Fruit fly (Drosophila melanogaster) ovary, adult (tissue): ENCODE results near the gene CG14626.
A peak's percentile ranks its signal among the peaks of the same experiment; 100 is the strongest.

ENCODE experiments used
- CG17801 ChIP-seq: fragments of 200-800 bp; optimal IDR thresholded peaks from 2 replicates; lab custom pipeline; 2019; ENCODE audit warnings: missing biosample characterization, mild to moderate bottlenecking, missing genetic modification characterization, moderate library complexity; ENCODE audit not compliant: partially characterized antibody

CG14626 gene

DNA sequence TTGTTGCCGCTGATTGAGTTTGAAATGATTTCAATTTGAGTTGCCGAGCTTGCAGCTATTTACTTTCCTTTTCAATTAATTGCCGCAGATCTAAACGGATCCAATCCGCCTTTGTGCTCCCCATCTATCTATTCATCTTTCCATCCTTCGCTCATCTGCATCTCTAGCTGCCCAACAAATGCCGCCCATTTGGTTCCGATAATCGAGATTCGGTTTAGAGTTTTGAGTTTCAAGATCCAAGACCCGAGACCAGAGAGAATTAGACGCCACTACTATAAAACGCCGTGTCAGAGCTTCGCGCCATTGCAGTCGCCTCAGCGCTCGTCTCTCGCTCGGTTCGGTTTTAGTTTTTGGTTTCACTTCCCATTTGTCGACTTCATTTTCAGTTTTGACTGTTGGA, at the start of gene CG14626:
Gene CG14626, plus strand, starts transcription at position 301 of the 400 bp plus-strand sequence.
- no peak for TF ChIP-seq CG17801 (GFP tag; lab: Kevin White, UChicago)

DNA sequence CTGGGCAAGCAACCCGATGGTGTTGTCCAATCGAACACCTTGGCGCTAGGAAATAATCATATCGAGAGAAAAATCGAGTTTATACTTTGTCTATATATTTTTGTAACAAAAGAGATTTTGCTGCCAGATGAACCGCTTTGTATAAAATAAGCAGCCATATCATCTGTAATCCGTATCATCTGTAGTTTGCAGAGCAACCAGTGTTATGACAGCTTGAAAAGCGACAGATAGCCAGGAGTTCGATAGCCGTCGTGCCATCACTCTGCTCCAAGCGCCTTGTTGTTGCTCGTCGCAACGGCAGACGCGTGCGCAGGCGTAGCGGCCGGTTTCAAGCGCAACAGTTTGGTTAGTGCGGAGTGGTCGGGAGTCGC, 49.6 kb upstream of the CG14626 start:
- no peak for TF ChIP-seq CG17801 (GFP tag; lab: Kevin White, UChicago)

DNA sequence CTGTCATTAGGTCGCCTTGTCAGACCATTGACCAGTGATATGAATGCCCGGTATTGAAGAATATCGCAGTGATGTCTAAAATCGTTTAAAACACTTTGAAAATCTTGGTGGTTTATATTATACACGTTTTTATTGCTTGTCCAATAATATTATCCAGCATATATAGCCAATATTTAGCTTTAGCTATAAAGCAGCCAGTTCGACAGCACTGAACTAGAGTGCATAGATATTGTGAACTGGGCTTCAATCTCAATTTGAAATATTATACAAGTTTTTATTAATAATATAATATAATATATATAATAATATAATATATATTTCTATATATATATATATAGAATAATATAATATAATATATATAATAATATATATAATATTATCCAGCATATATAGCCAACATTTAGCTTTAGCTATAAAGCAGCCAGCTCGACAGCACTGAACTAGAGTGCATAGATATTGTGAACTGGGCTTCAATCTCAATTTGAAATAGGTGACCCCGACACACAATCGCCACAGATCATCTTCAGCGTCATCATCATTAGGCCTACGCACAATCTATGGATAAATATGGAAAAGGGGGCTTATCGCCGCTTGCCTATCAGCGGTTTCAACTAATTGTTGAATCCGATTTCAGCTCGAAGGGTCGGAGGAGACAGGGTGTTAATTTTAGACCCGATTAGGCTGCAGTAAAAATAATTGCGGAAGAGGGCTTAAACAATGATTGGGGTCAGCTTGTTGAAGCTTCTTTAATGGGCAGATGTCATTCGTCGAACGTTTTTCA, 41.8 kb upstream of the CG14626 start:
- no peak for TF ChIP-seq CG17801 (GFP tag; lab: Kevin White, UChicago)

DNA sequence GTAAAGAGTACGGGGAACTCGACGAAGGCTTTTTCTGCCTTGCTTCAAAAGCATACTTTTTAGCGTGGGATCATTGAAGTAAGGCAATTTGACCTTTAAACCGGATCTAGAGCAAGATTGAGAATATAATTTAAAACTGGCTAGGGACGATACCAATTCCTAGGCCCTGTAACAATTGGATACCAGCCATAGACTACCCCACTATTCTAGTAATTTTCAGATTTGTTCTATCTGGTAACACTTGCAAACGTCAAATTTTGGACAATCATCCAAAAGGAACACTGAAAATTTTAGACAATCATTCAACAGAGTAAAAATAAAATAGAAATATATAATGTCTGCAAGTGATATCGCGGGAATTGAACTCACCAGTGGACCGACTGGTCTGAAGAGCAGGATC, 39.2 kb upstream of the CG14626 start, which contains the start of gene CG14628:
Gene CG14628, plus strand, starts transcription at position 301 of the 400 bp plus-strand sequence.
- no peak for TF ChIP-seq CG17801 (GFP tag; lab: Kevin White, UChicago)

DNA sequence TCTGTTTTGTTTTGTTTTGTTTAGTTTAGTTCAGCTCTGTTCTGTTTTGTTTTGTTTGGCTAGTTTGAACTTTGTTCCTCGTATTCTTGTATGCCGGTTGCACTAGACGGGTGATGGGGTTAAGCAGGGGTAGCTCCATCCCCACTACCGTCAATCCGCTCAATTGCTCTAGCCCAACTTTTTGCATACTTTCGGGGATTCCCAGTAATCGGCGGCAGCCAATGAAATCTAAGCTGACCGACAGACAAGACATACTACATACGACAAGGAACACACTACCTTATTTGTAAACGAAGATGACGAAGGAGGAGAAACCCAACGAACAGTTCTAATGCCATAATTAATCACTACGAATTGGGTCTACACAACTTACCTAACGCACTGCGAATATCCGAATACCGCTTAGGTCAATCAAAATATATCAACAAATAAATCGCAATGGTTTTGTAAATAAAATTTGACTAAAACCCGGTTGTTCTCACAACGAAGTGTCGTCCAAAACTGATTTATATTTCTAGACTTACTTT, 22.6 kb upstream of the CG14626 start, which contains the start of gene eIF4E7:
Gene eIF4E7, minus strand, starts transcription at position 477 of the 527 bp plus-strand sequence.
- no peak for TF ChIP-seq CG17801 (GFP tag; lab: Kevin White, UChicago)

DNA sequence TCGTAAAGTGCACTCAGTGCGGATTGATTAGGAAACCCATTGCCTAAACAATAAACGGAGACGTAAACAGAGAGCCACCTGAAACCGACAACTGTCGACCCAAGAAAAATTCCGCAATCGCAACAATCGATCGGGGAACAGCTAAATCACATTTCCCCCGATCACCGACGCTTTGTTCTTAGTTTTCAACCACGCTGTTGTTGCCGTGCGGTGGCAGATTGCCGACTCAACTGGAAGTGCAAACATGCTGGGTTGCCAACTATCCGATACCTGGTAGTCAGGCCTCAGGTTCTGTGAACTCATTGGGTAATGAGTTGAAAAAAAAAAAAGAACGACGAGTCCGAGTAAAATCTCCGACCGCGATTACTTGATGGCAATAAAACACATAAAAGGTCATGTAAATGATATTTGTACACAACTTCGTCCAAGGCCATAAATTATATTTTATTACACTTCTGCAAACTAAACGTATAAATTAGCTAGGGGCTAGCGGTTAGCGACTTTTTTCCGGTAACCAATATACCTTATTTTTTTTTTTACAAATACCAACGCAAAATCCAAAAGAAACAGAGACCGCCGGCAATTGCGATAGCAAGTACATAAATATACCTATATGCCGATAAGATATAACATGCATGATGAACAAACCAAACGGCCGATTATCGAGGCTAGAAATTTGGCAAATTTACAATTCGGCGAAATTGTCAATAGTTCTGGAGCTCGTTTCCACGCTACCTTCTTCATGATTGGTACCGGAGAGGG, 14.3 kb upstream of the CG14626 start, which contains the start of gene CG11378:
Gene CG11378, plus strand, starts transcription at position 712 of the 762 bp plus-strand sequence.
- no peak for TF ChIP-seq CG17801 (GFP tag; lab: Kevin White, UChicago)

DNA sequence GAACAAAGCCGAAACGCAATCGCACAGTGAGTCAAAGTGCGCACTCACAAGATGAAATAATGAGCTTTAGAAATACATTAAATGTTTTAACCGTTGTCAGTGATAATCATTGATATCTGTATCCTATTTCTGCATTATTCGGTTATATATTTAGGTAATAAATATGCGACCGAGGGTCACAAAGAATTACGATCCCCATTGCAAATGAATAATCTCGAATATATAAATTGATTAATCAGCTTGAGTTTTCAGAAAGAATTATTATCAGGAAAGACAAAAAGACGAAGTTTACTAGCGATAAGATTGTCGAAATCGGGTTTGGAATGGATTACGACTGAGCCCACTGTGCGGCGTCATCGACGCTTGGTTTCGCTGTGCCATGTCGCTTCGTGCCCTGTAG, 13.6 kb upstream of the CG14626 start:
- TF ChIP-seq CG17801 (GFP tag; lab: Kevin White, UChicago), result peak; percentile 89

DNA sequence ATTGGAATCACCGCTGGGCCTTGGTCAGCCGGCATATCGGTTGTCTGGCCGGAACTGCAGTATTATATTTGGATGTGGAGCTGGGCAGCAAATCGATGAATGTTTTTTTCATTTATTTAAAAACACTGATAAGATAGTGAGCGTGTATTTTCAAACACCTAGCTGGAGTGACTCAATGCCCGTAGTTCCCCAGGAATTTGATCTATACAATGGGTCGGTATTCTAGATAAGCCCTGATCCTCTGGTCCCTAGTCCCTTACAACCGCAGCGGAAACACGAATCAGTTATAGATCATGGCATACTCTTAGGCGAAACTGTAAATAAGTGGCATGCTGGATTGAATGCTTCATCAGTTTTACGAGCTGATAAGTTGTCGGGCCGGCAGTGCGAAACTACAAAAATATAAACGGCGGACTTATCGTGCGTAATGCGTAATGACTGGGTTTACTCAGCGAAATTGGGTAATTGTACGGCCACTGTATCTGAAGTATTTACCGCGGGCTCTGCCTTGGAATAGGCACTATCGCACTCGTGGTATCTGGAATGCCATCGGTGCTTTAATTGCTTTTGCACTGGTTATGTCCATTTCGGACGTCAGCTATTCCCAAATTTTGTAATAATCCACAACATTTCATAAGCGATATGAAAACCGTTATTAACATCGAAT, 11.7 kb upstream of the CG14626 start:
- TF ChIP-seq CG17801 (GFP tag; lab: Kevin White, UChicago), result no peak

DNA sequence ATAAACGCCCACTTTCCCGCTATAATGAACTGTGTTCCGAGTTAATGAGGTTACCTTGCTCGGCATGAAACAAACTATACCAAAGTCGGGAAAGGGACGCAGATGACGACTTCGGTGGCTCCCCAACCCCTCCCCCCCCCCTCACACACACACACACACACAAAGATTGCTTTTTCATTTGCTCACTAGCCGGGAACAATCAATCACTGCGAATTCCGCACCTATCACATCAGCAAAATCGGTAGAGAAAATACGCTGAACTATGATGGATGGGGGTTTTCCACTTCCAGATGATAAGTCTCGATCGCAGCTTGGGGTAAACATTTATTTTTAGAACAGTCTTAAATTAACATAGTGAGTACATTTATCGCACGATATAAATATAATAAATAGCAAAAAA, 11.0 kb upstream of the CG14626 start:
- no peak for TF ChIP-seq CG17801 (GFP tag; lab: Kevin White, UChicago)

DNA sequence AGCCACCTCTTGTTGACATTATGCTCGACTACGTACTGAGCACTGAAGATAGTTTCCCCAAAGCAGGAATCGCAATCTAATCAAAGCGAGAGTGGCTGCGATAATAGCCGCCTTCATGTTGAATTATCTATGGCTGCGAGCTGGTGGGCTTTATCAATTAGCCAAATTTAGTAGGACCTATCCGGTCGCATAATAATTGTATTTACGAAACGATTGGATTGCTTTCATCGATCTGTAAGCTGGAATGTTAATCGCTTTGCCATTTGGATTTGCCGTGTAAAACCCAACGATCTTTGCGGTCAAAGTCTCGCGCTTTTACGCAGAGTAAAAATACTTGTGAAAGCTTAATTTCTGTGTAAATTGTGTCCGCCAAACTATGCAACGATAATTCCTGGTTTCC, 8.6 kb upstream of the CG14626 start, which contains the start of gene CG11384:
Gene CG11384, minus strand, starts transcription at position 43 of the 400 bp plus-strand sequence.
- no peak for TF ChIP-seq CG17801 (GFP tag; lab: Kevin White, UChicago)

DNA sequence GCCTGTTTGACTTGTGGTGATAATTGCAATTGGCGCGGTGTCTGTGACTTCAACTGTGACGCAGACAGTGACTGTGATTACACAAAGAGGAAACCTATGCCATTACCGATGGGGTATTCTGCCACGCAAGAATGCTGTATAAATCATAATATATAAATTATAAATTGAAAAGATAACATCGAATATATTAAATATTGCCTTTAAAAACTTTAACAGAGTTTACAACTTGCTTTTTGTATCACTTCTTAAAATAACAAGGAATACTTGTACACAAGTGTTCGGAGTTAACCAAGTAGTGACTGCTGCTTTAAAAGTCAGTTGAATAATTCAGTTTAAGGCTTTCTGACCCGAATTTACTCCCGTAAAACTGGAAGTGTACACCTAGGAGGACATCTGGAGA, 4.7 kb upstream of the CG14626 start, which contains the start of gene CG11379:
Gene CG11379, plus strand, starts transcription at position 301 of the 400 bp plus-strand sequence.
- TF ChIP-seq CG17801 (GFP tag; lab: Kevin White, UChicago), result no peak

DNA sequence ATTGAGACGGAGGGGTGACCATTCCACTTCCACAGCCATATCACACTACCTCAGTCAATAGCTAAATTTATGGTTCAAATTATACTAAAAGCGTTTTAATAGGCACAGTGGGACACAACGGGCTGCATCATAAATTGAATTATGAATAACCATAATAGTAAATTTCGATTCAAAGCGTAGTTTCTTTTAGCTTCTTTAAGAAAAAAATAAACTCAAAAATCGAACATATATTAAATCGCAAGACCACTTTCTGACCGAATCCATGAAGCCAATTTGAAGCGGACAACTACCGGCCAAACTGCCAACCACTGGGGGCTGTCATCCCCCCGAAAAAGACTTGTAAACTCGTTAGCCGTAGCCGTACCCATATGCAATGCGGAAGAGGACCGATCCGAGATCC, 3.7 kb upstream of the CG14626 start:
- no peak for TF ChIP-seq CG17801 (GFP tag; lab: Kevin White, UChicago)

DNA sequence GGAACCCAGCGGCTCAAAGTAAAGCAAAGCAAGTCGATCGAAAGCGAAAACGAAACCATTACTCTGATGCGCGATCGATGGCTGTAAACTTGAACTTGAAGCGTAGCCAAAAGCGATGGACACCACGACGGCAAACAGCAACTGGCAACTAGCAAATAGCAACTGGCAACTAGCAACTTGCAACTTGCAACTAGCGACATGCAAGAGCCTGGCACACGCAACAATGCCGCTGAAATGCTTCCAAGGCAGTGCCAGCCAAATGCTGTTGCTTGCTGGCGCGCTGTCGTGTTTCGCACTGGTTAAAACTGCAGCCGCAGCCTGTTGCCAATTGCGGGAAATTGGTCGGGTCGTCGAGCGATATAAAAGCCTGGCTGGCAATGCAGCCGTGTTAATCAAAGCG, 3.3 kb upstream of the CG14626 start, which contains the start of gene CG14627:
Gene CG14627, plus strand, starts transcription at position 301 of the 400 bp plus-strand sequence.
- TF ChIP-seq CG17801 (GFP tag; lab: Kevin White, UChicago), result no peak

DNA sequence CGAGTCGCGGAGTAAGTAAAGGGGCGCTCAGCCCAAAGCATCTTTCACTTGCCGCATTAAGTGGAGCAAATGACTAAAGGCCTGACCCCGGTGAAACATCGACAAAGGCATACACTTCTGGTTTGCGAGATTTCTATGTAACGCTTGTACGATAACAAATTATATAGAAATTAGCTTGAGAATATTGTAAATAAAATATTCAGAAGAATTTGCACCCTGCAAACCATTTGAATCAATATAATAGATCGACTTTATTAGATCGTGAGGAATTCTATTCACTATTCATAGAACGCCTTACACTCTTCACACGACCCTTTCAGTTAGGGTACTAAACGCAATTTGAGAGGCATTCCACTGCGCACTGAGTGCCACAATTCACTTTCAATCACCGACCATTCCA, 836 bp upstream of the CG14626 start:
- TF ChIP-seq CG17801 (GFP tag; lab: Kevin White, UChicago), result no peak
